Fruit fly (Drosophila melanogaster): ENCODE data around the gene CG4281.

CG4281 gene

dm6 chrX:2096341-2096740 is 31.4 kb upstream of the CG4281 start:
- TF ChIP-seq Usf (GFP tag; optimal IDR thresholded peaks at IDR 0.05) (no peak), tx (GFP tag; optimal IDR thresholded peaks at IDR 0.05) (no peak), CG12769 (tag; optimal IDR thresholded peaks at IDR 0.05) (no peak), Hr39 (optimal IDR thresholded peaks at IDR 0.05) (peak; percentile 90), CG3065 (GFP tag; optimal IDR thresholded peaks at IDR 0.05) (no peak), CG1602 (GFP tag; optimal IDR thresholded peaks at IDR 0.05) (no peak), CG3281 (GFP tag; optimal IDR thresholded peaks at IDR 0.05) (no peak), CG7786 (GFP tag; optimal IDR thresholded peaks at IDR 0.05) (no peak), gcm (GFP tag; optimal IDR thresholded peaks at IDR 0.05) (no peak), Lhr (GFP tag; optimal IDR thresholded peaks at IDR 0.05) (no peak), Atf-2 (GFP tag; optimal IDR thresholded peaks at IDR 0.05) (no peak), grau (tag; optimal IDR thresholded peaks at IDR 0.05) (no peak), dm (GFP tag; optimal IDR thresholded peaks at IDR 0.05) (no peak), Atf6 (GFP tag; IDR thresholded peaks at IDR 0.05) (no peak), cwo (GFP tag; optimal IDR thresholded peaks at IDR 0.05) (no peak), al (GFP tag; IDR thresholded peaks at IDR 0.05) (no peak), usp (GFP tag; optimal IDR thresholded peaks at IDR 0.05) (no peak), Rfx (GFP tag; IDR thresholded peaks at IDR 0.05) (no peak), mam (GFP tag; optimal IDR thresholded peaks at IDR 0.05) (no peak), gsb-n (tag; optimal IDR thresholded peaks at IDR 0.05) (no peak), CG2199 (GFP tag; IDR thresholded peaks at IDR 0.05) (0 out of 3 replicates have a peak, but pooled peaks have one; percentile 35), CG3726 (GFP tag; IDR thresholded peaks at IDR 0.05) (no peak), CG7556 (GFP tag; optimal IDR thresholded peaks at IDR 0.05) (no peak), org-1 (GFP tag; optimal IDR thresholded peaks at IDR 0.05) (no peak), sr (GFP tag; IDR thresholded peaks at IDR 0.05) (peak; percentile 86), CG8290 (GFP tag; optimal IDR thresholded peaks at IDR 0.05) (peak; percentile 44), CG8290 (tag; optimal IDR thresholded peaks at IDR 0.05) (no peak), Doc3 (GFP tag; IDR thresholded peaks at IDR 0.05; ENCODE audit: partially characterized antibody) (no peak), Doc2 (GFP tag; IDR thresholded peaks at IDR 0.05) (no peak), Hsf (GFP tag; optimal IDR thresholded peaks at IDR 0.05) (no peak), CG16779 (GFP tag; IDR thresholded peaks at IDR 0.05) (no peak), crol (GFP tag; IDR thresholded peaks at IDR 0.05) (no peak), CG15073 (GFP tag; optimal IDR thresholded peaks at IDR 0.05) (no peak), CG6791 (GFP tag; IDR thresholded peaks at IDR 0.05; ENCODE audit: partially characterized antibody) (no peak), B-H1 (GFP tag; IDR thresholded peaks at IDR 0.05) (no peak), CkIIα-i1 (GFP tag; IDR thresholded peaks at IDR 0.05) (no peak), CG6175 (GFP tag; IDR thresholded peaks at IDR 0.05) (no peak), CG4617 (GFP tag; optimal IDR thresholded peaks at IDR 0.05; ENCODE audit: borderline replicate concordance) (no peak), Dfd (GFP tag; optimal IDR thresholded peaks at IDR 0.05) (peak in 1 of 2 experiments; percentile 53), Ada2b (GFP tag; IDR thresholded peaks at IDR 0.05) (no peak), Tbp (GFP tag; optimal IDR thresholded peaks at IDR 0.05) (no peak), CG31365 (tag; optimal IDR thresholded peaks at IDR 0.05) (peak; percentile 92), CG6813 (GFP tag; optimal IDR thresholded peaks at IDR 0.05) (no peak), CG6254 (GFP tag; optimal IDR thresholded peaks at IDR 0.05) (no peak), tin (GFP tag; optimal IDR thresholded peaks at IDR 0.05) (no peak), Oli (tag; optimal IDR thresholded peaks at IDR 0.05) (no peak), CG14441 (GFP tag; IDR thresholded peaks at IDR 0.05) (no peak), Asciz (GFP tag; optimal IDR thresholded peaks at IDR 0.05) (no peak), Sox102F (GFP tag; optimal IDR thresholded peaks at IDR 0.05) (no peak), amos (GFP tag; IDR thresholded peaks at IDR 0.05; ENCODE audit: partially characterized antibody) (no peak), CG8924 (tag; optimal IDR thresholded peaks at IDR 0.05) (no peak), dan (GFP tag; IDR thresholded peaks at IDR 0.05) (no peak), HmgD (GFP tag; optimal IDR thresholded peaks at IDR 0.05) (no peak), kah (GFP tag; optimal IDR thresholded peaks at IDR 0.05) (peak; percentile 75)
